Fruit fly (Drosophila melanogaster) ovary, adult (tissue): ENCODE data around the gene CG33995.

ENCODE experiments used
- CG17801 ChIP-seq: fragments of 200-800 bp; optimal IDR thresholded peaks from 2 replicates; lab custom pipeline; 2019; ENCODE audit warnings: missing biosample characterization, mild to moderate bottlenecking, missing genetic modification characterization, moderate library complexity; ENCODE audit not compliant: partially characterized antibody

Gene CG33995

DNA sequence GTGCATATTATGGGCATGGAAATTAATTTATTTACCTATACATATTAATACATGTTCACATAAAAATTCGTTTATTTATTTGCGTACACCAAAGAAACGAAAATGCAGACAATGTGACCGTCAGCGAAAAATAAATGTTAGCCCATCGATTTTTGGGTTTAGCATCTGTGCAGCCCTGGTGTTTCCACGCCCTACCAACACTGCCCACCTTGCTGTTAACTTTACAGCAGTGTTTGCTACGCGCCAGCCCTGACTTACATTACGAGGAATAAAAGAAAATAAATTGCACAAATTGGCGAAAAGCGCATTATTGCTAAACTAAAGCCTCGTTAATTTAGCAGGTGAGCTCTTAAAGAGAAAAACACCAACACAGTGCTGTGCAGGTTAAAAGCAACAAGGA lies at the start of gene CG33995, which contains the start of the genes CG44000 and CG44001:
Gene CG33995, plus strand, starts transcription at position 228 of the 400 bp plus-strand sequence.
Gene CG44000, plus strand, starts transcription at position 228 of the 400 bp plus-strand sequence.
Gene CG44001, plus strand, starts transcription at position 228 of the 400 bp plus-strand sequence.
- peak; percentile 58 for TF ChIP-seq CG17801 (GFP tag; lab: Kevin White, UChicago)

- no peak for TF ChIP-seq CG17801 (GFP tag; lab: Kevin White, UChicago)
These were observed 47.8 kb upstream of the CG33995 start for dm6 chr2L:4995010-4995836.

- no peak for TF ChIP-seq CG17801 (GFP tag; lab: Kevin White, UChicago)
These were observed 47.3 kb upstream of the CG33995 start for dm6 chr2L:4995837-4996136.

dm6 chr2L:4996283-4996922 lies 46.7 kb upstream of the CG33995 start:
- no peak for TF ChIP-seq CG17801 (GFP tag; lab: Kevin White, UChicago)

dm6 chr2L:4997401-4998259 lies 45.4 kb upstream of the CG33995 start:
- peak; percentile 93 for TF ChIP-seq CG17801 (GFP tag; lab: Kevin White, UChicago)

dm6 chr2L:4998260-4998560 lies 44.9 kb upstream of the CG33995 start:
- TF ChIP-seq CG17801 (GFP tag; lab: Kevin White, UChicago): no peak

DNA sequence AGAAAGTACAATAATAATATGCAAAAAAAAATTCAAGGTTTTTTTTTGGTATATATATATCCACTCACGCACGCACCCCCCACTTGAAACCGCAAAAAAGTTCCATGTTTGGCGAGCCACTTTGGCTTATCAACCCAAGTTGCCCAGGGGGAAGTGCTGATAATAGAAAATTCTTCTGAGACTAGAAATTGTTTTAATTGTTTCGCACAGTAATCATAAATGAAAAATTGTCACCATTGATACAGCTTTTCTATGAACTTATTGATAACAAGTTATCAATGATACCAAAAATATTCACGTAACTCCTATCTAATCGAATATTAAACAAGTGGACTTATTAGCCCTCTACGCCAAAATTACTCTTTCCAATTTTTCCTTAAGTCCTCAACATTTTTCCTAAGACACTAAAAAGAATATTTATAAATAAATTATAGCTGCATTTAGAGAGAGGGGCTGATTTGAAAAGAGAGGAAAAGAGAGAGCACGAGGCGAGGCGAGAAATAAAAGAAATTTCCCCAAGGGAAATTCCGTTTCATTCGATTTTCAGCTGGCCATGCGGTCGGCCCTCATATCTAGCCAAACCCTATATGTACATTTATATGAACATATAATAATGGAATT lies 44.4 kb upstream of the CG33995 start:
- TF ChIP-seq CG17801 (GFP tag; lab: Kevin White, UChicago): no peak

DNA sequence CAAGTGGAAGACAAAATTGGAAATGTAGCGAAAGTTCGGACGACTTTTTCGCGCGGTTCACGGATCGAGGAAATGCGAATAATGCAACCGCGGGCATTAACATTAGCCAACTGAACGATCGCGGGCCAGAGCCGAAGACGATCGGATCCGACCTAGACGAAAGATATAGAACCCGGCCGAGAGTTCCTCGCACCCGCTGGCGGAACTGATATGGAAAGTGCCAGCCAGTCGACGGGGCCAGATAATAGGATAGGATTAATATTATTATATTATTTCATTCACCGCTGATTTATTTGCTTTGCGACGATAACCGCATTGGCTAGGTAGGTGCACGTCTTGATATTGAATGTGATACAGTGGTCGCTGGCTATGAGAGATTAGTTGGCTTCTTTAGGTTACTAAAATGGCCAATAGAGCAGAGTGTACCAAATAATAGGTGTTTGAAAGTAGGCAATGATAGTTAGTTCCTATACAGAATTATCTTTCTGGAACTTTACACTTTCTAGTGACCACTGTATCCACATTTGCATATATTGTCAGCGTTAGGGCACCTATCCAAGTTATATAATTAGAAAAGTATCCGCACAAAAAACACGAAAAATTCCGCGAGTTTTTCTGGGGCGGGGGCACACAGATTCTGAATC lies 43.6 kb upstream of the CG33995 start:
- TF ChIP-seq CG17801 (GFP tag; lab: Kevin White, UChicago): peak; percentile 77

DNA sequence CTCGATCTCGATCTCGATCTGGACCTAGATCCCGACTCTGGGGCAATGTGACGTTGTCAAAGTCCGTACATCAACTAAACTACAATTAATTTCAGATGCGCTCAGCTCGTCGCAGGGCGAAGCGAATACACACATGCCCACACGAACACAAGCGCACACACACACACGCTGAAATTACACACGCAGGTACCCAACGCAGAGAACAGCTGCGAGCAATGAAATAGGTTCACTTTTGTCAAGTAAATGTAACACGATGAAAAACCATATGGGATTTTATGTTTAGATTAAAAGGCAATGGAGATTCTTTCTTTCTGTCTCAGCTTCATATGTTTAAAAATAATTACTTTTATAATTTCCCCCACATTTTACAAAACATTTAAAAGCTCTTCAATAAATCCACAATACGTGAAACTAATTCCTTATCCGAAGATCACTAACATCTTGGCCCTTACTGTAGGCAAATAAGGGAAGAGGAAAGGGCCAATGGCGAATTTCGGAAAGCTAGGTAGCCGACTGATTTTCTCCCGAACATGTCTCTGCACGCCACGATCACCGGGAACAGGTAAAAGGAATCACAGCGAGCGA lies 42.7 kb upstream of the CG33995 start:
- peak; percentile 77 for TF ChIP-seq CG17801 (GFP tag; lab: Kevin White, UChicago)

DNA sequence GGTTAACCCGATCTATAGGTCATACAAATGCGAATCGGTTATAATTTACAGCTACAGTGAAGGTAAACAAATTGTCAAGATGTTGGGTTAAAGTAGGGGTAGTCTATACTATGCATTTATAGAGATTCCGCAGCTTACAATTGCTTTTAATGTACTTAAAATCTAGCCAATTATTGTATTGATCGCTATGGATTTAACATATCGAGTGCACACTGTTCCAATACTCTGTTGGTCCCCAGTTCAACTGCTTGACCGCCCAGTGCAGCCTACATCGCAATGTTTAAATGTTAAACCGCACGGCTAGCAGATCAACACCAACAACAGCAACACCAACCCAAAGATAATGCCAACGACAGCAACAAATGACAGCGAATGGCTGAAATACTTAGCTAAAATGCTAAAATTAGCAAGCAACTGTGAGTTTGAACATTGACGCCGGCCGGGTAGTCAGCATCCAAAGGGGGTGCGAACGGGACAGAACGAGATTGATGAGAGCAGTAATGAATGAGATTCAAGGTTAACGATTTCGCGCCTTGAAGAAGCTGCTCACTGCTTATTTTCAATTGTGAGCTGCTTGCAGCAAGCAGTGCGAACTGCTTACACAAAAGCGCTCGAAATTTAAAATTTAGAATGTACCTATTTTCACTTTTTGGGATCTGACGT lies 42.0 kb upstream of the CG33995 start:
- no peak for TF ChIP-seq CG17801 (GFP tag; lab: Kevin White, UChicago)

dm6 chr2L:5001582-5001929 lies 41.5 kb upstream of the CG33995 start:
- TF ChIP-seq CG17801 (GFP tag; lab: Kevin White, UChicago): no peak

DNA sequence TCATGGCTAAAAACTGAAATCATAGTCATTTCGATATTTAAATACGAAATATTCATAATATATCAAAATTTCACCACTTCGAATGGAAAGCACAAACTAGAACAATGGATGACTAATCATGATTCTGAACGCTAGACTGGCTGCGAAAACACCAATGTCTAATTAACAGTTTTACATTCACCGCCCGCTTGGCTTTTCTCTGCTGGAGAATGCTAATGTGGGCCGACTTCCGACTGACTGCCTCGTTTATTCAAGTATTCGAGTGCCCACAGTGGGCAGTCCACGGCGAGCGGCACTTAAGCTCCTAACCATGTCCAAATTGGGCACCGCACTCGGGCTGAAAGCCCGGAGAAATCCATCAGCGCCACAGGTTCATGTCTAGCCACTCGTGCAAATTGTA lies 41.0 kb upstream of the CG33995 start:
- TF ChIP-seq CG17801 (GFP tag; lab: Kevin White, UChicago): no peak

- peak; percentile 46 for TF ChIP-seq CG17801 (GFP tag; lab: Kevin White, UChicago)
These were observed 40.2 kb upstream of the CG33995 start for dm6 chr2L:5002711-5003402.
